Worm (Caenorhabditis elegans) whole organism, L1 larva: ENCODE data around the gene pqn-25.

ENCODE experiments used
- ceh-82 ChIP-seq, 3 experiments: fragments of 150-350 bp in 1 of 3; sonication (generic microtip) in 2 of 3; optimal IDR thresholded peaks; 2 replicates each; lab custom pipeline; 2014 to 2017; ENCODE audit warnings: missing biosample characterization in 3 of 3, missing genetic modification characterization in 3 of 3
- nhr-71 ChIP-seq: sonication (generic microtip); optimal IDR thresholded peaks from 2 replicates; lab custom pipeline; 2016; ENCODE audit warnings: mild to moderate bottlenecking, missing genetic modification characterization, moderate library complexity, missing compliant biosample characterization
- unc-86 ChIP-seq: sonication (generic microtip); optimal IDR thresholded peaks from 2 replicates; lab custom pipeline; 2016; ENCODE audit warnings: missing genetic modification characterization, missing compliant biosample characterization
- ztf-4 ChIP-seq: fragments of 150-350 bp; optimal IDR thresholded peaks from 2 replicates; lab custom pipeline; 2014; ENCODE audit warnings: missing biosample characterization, missing genetic modification characterization

DNA sequence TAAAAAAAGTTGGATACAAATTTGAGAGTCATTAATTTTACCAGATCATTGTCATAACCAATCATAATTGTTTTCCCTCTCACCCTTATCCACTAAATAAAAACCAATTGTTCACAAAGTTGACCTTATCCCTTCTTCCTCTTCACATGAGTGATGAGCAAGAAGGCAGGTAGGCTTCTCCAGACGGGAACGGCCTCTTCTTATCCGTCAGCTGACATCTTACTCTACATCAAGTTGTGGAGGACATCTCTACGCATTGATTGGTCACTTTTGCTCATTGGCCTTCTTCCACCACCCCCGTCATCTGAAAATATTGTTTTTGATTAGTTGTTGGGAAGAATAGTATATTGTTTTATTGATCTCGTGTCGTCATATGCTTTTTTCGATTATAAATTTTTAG, 26.1 kb downstream of the pqn-25 start:
- no peak for TF ChIP-seq unc-86 (tag; lab: Kevin White, UChicago)
- no peak for TF ChIP-seq ceh-82 (tag; optimal IDR thresholded peaks at IDR 0.05; lab: Kevin White, UChicago)
- no peak for TF ChIP-seq ztf-4 (tag; lab: Kevin White, UChicago)
- TF ChIP-seq nhr-71: no peak
